Worm (Caenorhabditis elegans) whole organism, L1 larva: ENCODE results near the gene spp-28.

Experiments
- C16A3.4 ChIP-seq: fragments of 150-350 bp; optimal IDR thresholded peaks from 2 replicates; lab custom pipeline; 2014; ENCODE audit warnings: missing biosample characterization, missing genetic modification characterization
- C34B4.2 ChIP-seq: sonication (generic microtip); optimal IDR thresholded peaks from 2 replicates; lab custom pipeline; 2017; ENCODE audit warnings: mild to moderate bottlenecking, missing genetic modification characterization, missing compliant biosample characterization
- aha-1 ChIP-seq: fragments of 150-350 bp; optimal IDR thresholded peaks from 2 replicates; lab custom pipeline; 2014; ENCODE audit warnings: missing biosample characterization, missing genetic modification characterization
- alr-1 ChIP-seq: fragments of 200-800 bp; sonication (Bioruptor generic); optimal IDR thresholded peaks from 2 replicates; lab custom pipeline; 2018; ENCODE audit warnings: borderline replicate concordance, mild to moderate bottlenecking, missing genetic modification characterization, missing compliant biosample characterization
- ama-1 ChIP-seq: fragments of 150-350 bp; optimal IDR thresholded peaks from 2 replicates; lab custom pipeline; 2014
- blmp-1 ChIP-seq: fragments of 150-350 bp; optimal IDR thresholded peaks from 2 replicates; lab custom pipeline; 2014; ENCODE audit warnings: missing biosample characterization, missing genetic modification characterization
- ceh-90 ChIP-seq: sonication (generic microtip); optimal IDR thresholded peaks from 2 replicates; lab custom pipeline; 2016; ENCODE audit warnings: missing genetic modification characterization, missing compliant biosample characterization
- ces-1 ChIP-seq: fragments of 150-350 bp; optimal IDR thresholded peaks from 2 replicates; lab custom pipeline; 2014; ENCODE audit warnings: missing biosample characterization, missing genetic modification reagents, missing genetic modification characterization
- dpl-1 ChIP-seq, 3 experiments: fragments of 150-350 bp in 2 of 3; sonication (generic microtip) in 1 of 3; optimal IDR thresholded peaks; 2 replicates each; lab custom pipeline; 2014 to 2017; ENCODE audit warnings: missing biosample characterization in 3 of 3, missing genetic modification characterization in 3 of 3, missing genetic modification reagents in 3 of 3
- efl-1 ChIP-seq, 4 experiments: fragments of 150-350 bp; optimal IDR thresholded peaks in 3 of 4; peaks in 1 of 4; 1 replicate in 1 of 4; 2 replicates in 3 of 4; lab custom pipeline; 2014; ENCODE audit warnings: missing biosample characterization in 2 of 4, missing genetic modification characterization in 2 of 4, missing genetic modification reagents in 2 of 4
- efl-3 ChIP-seq: fragments of 200-800 bp; sonication (Bioruptor generic); optimal IDR thresholded peaks from 2 replicates; lab custom pipeline; 2018; ENCODE audit warnings: mild to moderate bottlenecking, missing genetic modification characterization, missing compliant biosample characterization
- elt-2 ChIP-seq: sonication (generic microtip); optimal IDR thresholded peaks from 2 replicates; lab custom pipeline; 2016; ENCODE audit warnings: missing genetic modification characterization, mild to moderate bottlenecking, inconsistent platforms, missing compliant biosample characterization, missing genetic modification reagents
- elt-3 ChIP-seq, 6 experiments: fragments of 150-350 bp in 1 of 6; sonication (generic microtip); optimal IDR thresholded peaks; 2 replicates each; lab custom pipeline; 2017 to 2018; ENCODE audit warnings: missing biosample characterization in 6 of 6, missing genetic modification characterization in 6 of 6, inconsistent platforms in 1 of 6
- ets-5 ChIP-seq: fragments of 200-800 bp; sonication (Bioruptor generic); IDR thresholded peaks from 2 replicates; pipeline ENCODE4 v1.3.6; 2022; ENCODE audit warnings: missing genetic modification characterization, missing compliant biosample characterization
- fkh-10 ChIP-seq: sonication (generic microtip); optimal IDR thresholded peaks from 2 replicates; lab custom pipeline; 2017; ENCODE audit warnings: missing biosample characterization, missing genetic modification reagents, missing genetic modification characterization
- hlh-17 ChIP-seq: fragments of 200-800 bp; sonication (Bioruptor generic); optimal IDR thresholded peaks from 2 replicates; lab custom pipeline; 2018; ENCODE audit warnings: missing genetic modification characterization, mild to moderate bottlenecking, missing compliant biosample characterization, moderate library complexity, borderline replicate concordance
- hpl-2 ChIP-seq: fragments of 150-350 bp; optimal IDR thresholded peaks from 2 replicates; lab custom pipeline; 2014; ENCODE audit warnings: missing biosample characterization, missing genetic modification reagents, missing genetic modification characterization
- jun-1 ChIP-seq: fragments of 150-350 bp; optimal IDR thresholded peaks from 2 replicates; lab custom pipeline; 2014; ENCODE audit warnings: missing biosample characterization, missing genetic modification reagents, missing genetic modification characterization
- lin-15B ChIP-seq: fragments of 150-350 bp; sonication (generic microtip); optimal IDR thresholded peaks from 3 replicates; lab custom pipeline; 2014; ENCODE audit warnings: missing biosample characterization, missing genetic modification characterization
- lin-35 ChIP-seq, 2 experiments: fragments of 150-350 bp; optimal IDR thresholded peaks; 2 replicates each; lab custom pipeline; 2014; ENCODE audit warnings: missing biosample characterization in 2 of 2, missing genetic modification characterization in 2 of 2, missing genetic modification reagents in 2 of 2
- lin-39 ChIP-seq: fragments of 150-350 bp; optimal IDR thresholded peaks from 2 replicates; lab custom pipeline; 2014; ENCODE audit warnings: missing biosample characterization, missing genetic modification reagents, missing genetic modification characterization
- lsy-2 ChIP-seq, 2 experiments: fragments of 150-350 bp; optimal IDR thresholded peaks; 2 replicates each; lab custom pipeline; 2014; ENCODE audit warnings: missing biosample characterization in 2 of 2, missing genetic modification characterization in 2 of 2
- mab-9 ChIP-seq: fragments of 200-800 bp; sonication (Bioruptor generic); IDR thresholded peaks from 2 replicates; pipeline ENCODE4 v1.3.6; 2022; ENCODE audit warnings: missing genetic modification reagents, missing genetic modification characterization, missing compliant biosample characterization
- nhr-11 ChIP-seq: fragments of 150-350 bp; optimal IDR thresholded peaks from 2 replicates; lab custom pipeline; 2014; ENCODE audit warnings: missing biosample characterization, missing genetic modification characterization
- nhr-12 ChIP-seq: sonication (generic microtip); optimal IDR thresholded peaks from 2 replicates; lab custom pipeline; 2017; ENCODE audit warnings: missing biosample characterization, missing genetic modification characterization
- nhr-20 ChIP-seq: sonication (generic microtip); optimal IDR thresholded peaks from 2 replicates; lab custom pipeline; 2016; ENCODE audit warnings: mild to moderate bottlenecking, missing genetic modification characterization, missing compliant biosample characterization
- nhr-237 ChIP-seq: fragments of 150-350 bp; optimal IDR thresholded peaks from 2 replicates; lab custom pipeline; 2014; ENCODE audit warnings: missing biosample characterization, missing genetic modification characterization
- nhr-47 ChIP-seq: sonication (generic microtip); optimal IDR thresholded peaks from 2 replicates; lab custom pipeline; 2016; ENCODE audit warnings: mild to moderate bottlenecking, missing genetic modification characterization, moderate library complexity, missing compliant biosample characterization
- nhr-71 ChIP-seq: sonication (generic microtip); optimal IDR thresholded peaks from 2 replicates; lab custom pipeline; 2016; ENCODE audit warnings: mild to moderate bottlenecking, missing genetic modification characterization, moderate library complexity, missing compliant biosample characterization
- nhr-76 ChIP-seq: sonication (generic microtip); optimal IDR thresholded peaks from 2 replicates; lab custom pipeline; 2017; ENCODE audit warnings: missing biosample characterization, missing genetic modification characterization
- nhr-77 ChIP-seq: fragments of 150-350 bp; optimal IDR thresholded peaks from 2 replicates; lab custom pipeline; 2014; ENCODE audit warnings: missing biosample characterization, missing genetic modification characterization
- nhr-90 ChIP-seq: sonication (generic microtip); optimal IDR thresholded peaks from 2 replicates; lab custom pipeline; 2016; ENCODE audit warnings: mild to moderate bottlenecking, missing genetic modification characterization, missing compliant biosample characterization; ENCODE audit not compliant: poor library complexity
- pag-3 ChIP-seq: sonication (generic microtip); optimal IDR thresholded peaks from 2 replicates; lab custom pipeline; 2017; ENCODE audit warnings: missing genetic modification characterization, mild to moderate bottlenecking, missing compliant biosample characterization, antibody characterized with exemption, borderline replicate concordance; ENCODE audit not compliant: insufficient read depth
- pqm-1 ChIP-seq: sonication (generic microtip); optimal IDR thresholded peaks from 3 replicates; lab custom pipeline; 2017; ENCODE audit warnings: missing biosample characterization, missing genetic modification characterization
- skn-1 ChIP-seq: fragments of 150-350 bp; optimal IDR thresholded peaks from 2 replicates; lab custom pipeline; 2014; ENCODE audit warnings: missing biosample characterization, missing genetic modification characterization
- snpc-4 ChIP-seq: fragments of 150-350 bp; optimal IDR thresholded peaks from 2 replicates; lab custom pipeline; 2014; ENCODE audit warnings: missing biosample characterization, missing genetic modification characterization
- swsn-7 ChIP-seq: sonication (generic microtip); optimal IDR thresholded peaks from 2 replicates; lab custom pipeline; 2016; ENCODE audit warnings: missing genetic modification characterization, missing compliant biosample characterization
- tlp-1 ChIP-seq: fragments of 150-350 bp; optimal IDR thresholded peaks from 2 replicates; lab custom pipeline; 2014; ENCODE audit warnings: missing biosample characterization, missing genetic modification characterization
- unc-62 ChIP-seq: fragments of 150-350 bp; optimal IDR thresholded peaks from 2 replicates; lab custom pipeline; 2014; ENCODE audit warnings: missing biosample characterization, missing genetic modification reagents, missing genetic modification characterization
- unc-86 ChIP-seq: sonication (generic microtip); optimal IDR thresholded peaks from 2 replicates; lab custom pipeline; 2016; ENCODE audit warnings: missing genetic modification characterization, missing compliant biosample characterization
- vab-15 ChIP-seq: sonication (generic microtip); optimal IDR thresholded peaks from 2 replicates; lab custom pipeline; 2017; ENCODE audit warnings: missing genotype, mild to moderate bottlenecking, missing genetic modification characterization, missing compliant biosample characterization
- xbp-1 ChIP-seq: sonication (generic microtip); optimal IDR thresholded peaks from 2 replicates; lab custom pipeline; 2016; ENCODE audit warnings: missing genetic modification characterization, missing compliant biosample characterization
- zag-1 ChIP-seq: fragments of 150-350 bp; optimal IDR thresholded peaks from 2 replicates; lab custom pipeline; 2014; ENCODE audit warnings: missing biosample characterization, missing genetic modification characterization
- zip-4 ChIP-seq: fragments of 200-800 bp; sonication (Bioruptor generic); optimal IDR thresholded peaks from 2 replicates; lab custom pipeline; 2018; ENCODE audit warnings: mild to moderate bottlenecking, missing genetic modification characterization, moderate library complexity, missing compliant biosample characterization
- ztf-11 ChIP-seq, 2 experiments: sonication (generic microtip); optimal IDR thresholded peaks; 2 replicates each; lab custom pipeline; 2016 to 2017; ENCODE audit warnings: missing genetic modification characterization in 2 of 2, missing biosample characterization in 1 of 2, missing compliant biosample characterization in 1 of 2
- ztf-4 ChIP-seq: fragments of 150-350 bp; optimal IDR thresholded peaks from 2 replicates; lab custom pipeline; 2014; ENCODE audit warnings: missing biosample characterization, missing genetic modification characterization

spp-28 gene

ce11 chrIII:4237660-4238059 lies 47.5 kb upstream of the spp-28 start (continued):
- no peak for TF ChIP-seq hlh-17
- peak; percentile 91 for TF ChIP-seq C16A3.4 (tag; lab: Kevin White, UChicago)
- peak; percentile 95 for TF ChIP-seq nhr-77
- peak; percentile 64 to 75 (median 68) for TF ChIP-seq dpl-1 (GFP tag; optimal IDR thresholded peaks at IDR 0.05; lab: Kevin White, UChicago)
- TF ChIP-seq zip-4 (GFP tag; lab: Kevin White, UChicago) = peak; percentile 49
- TF ChIP-seq vab-15 (tag; lab: Kevin White, UChicago) = no peak
- peak; percentile 93 for TF ChIP-seq swsn-7 (tag; lab: Kevin White, UChicago)
- TF ChIP-seq nhr-71 (tag; lab: Kevin White, UChicago) = peak; percentile 98
- TF ChIP-seq blmp-1 (tag; lab: Kevin White, UChicago) = peak; percentile 89
- peak; percentile 98 for TF ChIP-seq nhr-11 (tag; lab: Kevin White, UChicago)
- peak in 4 of 6 experiments; percentile 42 to 75 (median 66) for TF ChIP-seq elt-3 (tag; optimal IDR thresholded peaks at IDR 0.05; lab: Kevin White, UChicago)
- no peak for TF ChIP-seq ztf-11 (tag; optimal IDR thresholded peaks at IDR 0.05; lab: Kevin White, UChicago)
- TF ChIP-seq mab-9 = 0 out of 2 replicates have a peak, but pooled peaks have one; percentile 25
- peak; percentile 90 for TF ChIP-seq elt-2 (tag; lab: Kevin White, UChicago)
- peak; percentile 80 for TF ChIP-seq skn-1
- peak; percentile 51 for TF ChIP-seq aha-1 (tag; lab: Kevin White, UChicago)
- TF ChIP-seq tlp-1 (tag; lab: Kevin White, UChicago) = no peak
- TF ChIP-seq C34B4.2 = no peak
- TF ChIP-seq efl-3 (GFP tag; lab: Kevin White, UChicago) = no peak
- TF ChIP-seq hpl-2 = peak; percentile 72
- no peak for TF ChIP-seq pqm-1
- TF ChIP-seq lin-15B (tag; lab: Kevin White, UChicago) = peak; percentile 25
- TF ChIP-seq nhr-76 (tag; lab: Kevin White, UChicago) = no peak
- peak; percentile 79 to 87 for TF ChIP-seq lin-35 (GFP tag; optimal IDR thresholded peaks at IDR 0.05; lab: Kevin White, UChicago)
- peak; percentile 94 for TF ChIP-seq nhr-47
- peak; percentile 88 to 90 for TF ChIP-seq lsy-2 (tag; optimal IDR thresholded peaks at IDR 0.05; lab: Kevin White, UChicago)
- TF ChIP-seq unc-86 (tag; lab: Kevin White, UChicago) = peak; percentile 88
- peak; percentile 93 for TF ChIP-seq nhr-237 (tag; lab: Kevin White, UChicago)
- TF ChIP-seq pag-3 (tag; lab: Kevin White, UChicago) = no peak
- peak; percentile 65 for TF ChIP-seq nhr-12 (tag; lab: Kevin White, UChicago)
- peak; percentile 94 for TF ChIP-seq ztf-4 (tag; lab: Kevin White, UChicago)
- TF ChIP-seq nhr-90 (tag; lab: Kevin White, UChicago) = peak; percentile 91
- TF ChIP-seq jun-1 (tag; lab: Kevin White, UChicago) = peak; percentile 94
- no peak for TF ChIP-seq ceh-90 (tag; lab: Kevin White, UChicago)
- TF ChIP-seq zag-1 (tag; lab: Kevin White, UChicago) = no peak
- no peak for TF ChIP-seq ces-1 (GFP tag; lab: Kevin White, UChicago)
- peak; percentile 19 for TF ChIP-seq lin-39
- peak; percentile 92 for TF ChIP-seq xbp-1 (tag; lab: Kevin White, UChicago)
- peak; percentile 39 for TF ChIP-seq snpc-4
- TF ChIP-seq ama-1 (lab: Kevin White, UChicago) = peak; percentile 16
- no peak for TF ChIP-seq unc-62 (GFP tag; lab: Kevin White, UChicago)
- TF ChIP-seq nhr-20 (tag; lab: Kevin White, UChicago) = peak; percentile 100
- TF ChIP-seq fkh-10 (GFP tag; lab: Kevin White, UChicago) = peak; percentile 95
- peak; percentile 80 to 84 for TF ChIP-seq efl-1 (optimal IDR thresholded peaks at IDR 0.05; lab: Kevin White, UChicago)
- peak; percentile 65 to 95 for TF ChIP-seq efl-1 (GFP tag; optimal IDR thresholded peaks at IDR 0.05 in 1 of 2; lab: Kevin White, UChicago)
- no peak for TF ChIP-seq alr-1 (tag; lab: Kevin White, UChicago)
- TF ChIP-seq ets-5 = no peak
